Worm (Caenorhabditis elegans): ENCODE results near the gene Y55F3AM.5.

Y55F3AM.5 gene

DNA sequence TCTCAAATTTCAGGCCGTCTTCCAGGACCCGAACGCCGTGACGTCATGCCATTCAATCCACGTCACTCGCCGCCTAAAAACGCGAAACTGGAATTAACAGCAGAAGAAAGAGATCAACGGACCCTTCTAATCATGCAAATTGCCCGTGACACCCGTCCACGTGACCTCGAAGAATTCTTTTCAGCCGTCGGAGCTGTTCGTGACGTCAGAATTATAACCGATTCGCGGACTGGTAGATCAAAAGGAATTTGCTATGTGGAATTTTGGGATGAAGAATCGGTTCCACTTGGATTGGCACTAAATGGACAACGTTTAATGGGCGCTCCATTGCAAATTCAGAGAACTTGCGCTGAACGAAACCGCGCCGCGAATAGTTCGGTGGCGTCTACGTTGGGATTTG, 16.4 kb downstream of the Y55F3AM.5 start:
- no peak for TF ChIP-seq hlh-1 (tag; optimal IDR thresholded peaks at IDR 0.05)
- TF ChIP-seq nhr-76 (tag; optimal IDR thresholded peaks at IDR 0.05): no peak
- no peak for TF ChIP-seq mep-1 (tag; optimal IDR thresholded peaks at IDR 0.05)
- TF ChIP-seq nhr-12 (tag; optimal IDR thresholded peaks at IDR 0.05): no peak

DNA sequence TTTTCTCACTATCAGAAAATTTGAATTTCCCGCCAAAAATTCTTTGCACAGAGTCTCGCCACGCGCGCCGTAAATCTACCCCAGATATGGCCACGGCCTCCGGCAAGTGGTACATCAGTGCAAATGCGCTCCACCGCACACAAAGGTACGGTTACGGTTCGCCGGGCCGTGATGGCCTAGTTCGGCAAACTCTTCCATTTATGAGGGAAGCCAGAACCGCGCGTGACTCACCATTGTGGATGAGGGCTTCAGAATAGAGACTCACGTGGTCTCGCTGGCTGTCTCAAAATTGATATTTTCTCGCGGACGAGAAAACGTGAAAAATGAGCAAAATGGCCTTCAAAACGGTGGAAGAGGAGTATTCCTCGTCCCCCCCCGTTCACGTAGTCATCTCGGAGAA, 20.8 kb downstream of the Y55F3AM.5 start:
- no peak for TF ChIP-seq lin-13 (tag; optimal IDR thresholded peaks at IDR 0.05)
- no peak for TF ChIP-seq pha-4 (tag; optimal IDR thresholded peaks at IDR 0.05)

DNA sequence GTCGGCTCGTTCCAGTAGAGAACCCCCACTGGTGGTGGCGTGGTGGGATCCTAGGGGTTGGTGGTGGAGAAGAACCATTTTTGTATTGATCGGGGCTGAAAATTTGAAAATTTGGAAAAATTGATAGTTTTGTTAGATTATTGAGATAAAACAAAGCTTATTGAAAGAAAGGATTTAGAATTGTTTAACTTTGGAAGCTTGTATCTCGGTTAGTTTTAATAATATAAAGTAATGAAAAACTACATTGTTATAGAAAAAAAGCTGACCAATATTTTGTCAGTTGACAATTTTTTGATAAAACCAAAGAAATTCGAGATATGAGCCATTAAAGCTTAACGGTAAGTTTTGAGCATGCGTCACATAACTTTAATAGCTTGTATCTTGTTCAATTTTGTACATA, 30.9 kb downstream of the Y55F3AM.5 start, which contains the start of gene abhd-14:
Gene abhd-14, minus strand, starts transcription at position 101 of the 400 bp plus-strand sequence.
- TF ChIP-seq cnd-1 (tag; optimal IDR thresholded peaks at IDR 0.05) (no peak), mls-2 (tag; optimal IDR thresholded peaks at IDR 0.05) (no peak), unc-62 (GFP tag; optimal IDR thresholded peaks at IDR 0.05) (no peak), nhr-2 (tag; optimal IDR thresholded peaks at IDR 0.05) (no peak), unc-39 (tag; optimal IDR thresholded peaks at IDR 0.05) (no peak), hlh-1 (tag; optimal IDR thresholded peaks at IDR 0.05) (no peak), mab-5 (tag; optimal IDR thresholded peaks at IDR 0.05) (no peak), nhr-76 (tag; optimal IDR thresholded peaks at IDR 0.05) (no peak), drap-1 (GFP tag; optimal IDR thresholded peaks at IDR 0.05) (no peak), ztf-11 (tag; optimal IDR thresholded peaks at IDR 0.05) (no peak), zip-8 (tag; optimal IDR thresholded peaks at IDR 0.05) (no peak), sem-2 (GFP tag; optimal IDR thresholded peaks at IDR 0.05) (no peak), elt-3 (tag; optimal IDR thresholded peaks at IDR 0.05) (no peak), lsy-2 (tag; optimal IDR thresholded peaks at IDR 0.05) (no peak), nhr-28 (tag; optimal IDR thresholded peaks at IDR 0.05) (no peak), pha-4 (tag; optimal IDR thresholded peaks at IDR 0.05) (no peak), bed-3 (GFP tag; optimal IDR thresholded peaks at IDR 0.05) (no peak)

DNA sequence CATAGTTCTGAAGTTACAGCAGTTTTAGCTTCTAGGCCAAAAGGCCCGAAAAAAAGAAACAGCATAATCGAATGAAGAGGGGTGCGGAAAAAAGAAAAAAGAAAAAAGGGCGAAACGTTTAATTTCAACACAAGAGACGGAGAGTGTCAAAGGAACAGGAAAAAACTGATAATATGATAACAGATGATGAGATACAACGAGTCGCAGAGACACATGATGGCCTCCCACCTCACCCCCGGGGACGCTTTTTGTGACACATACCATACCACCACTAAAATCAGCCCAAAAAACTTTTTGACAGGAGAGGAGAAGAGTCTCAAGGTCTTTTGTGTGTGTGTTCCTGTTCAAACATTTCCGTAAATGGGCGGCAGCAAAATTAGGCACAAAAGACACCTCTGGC, 36.1 kb downstream of the Y55F3AM.5 start:
- TF ChIP-seq pha-4 (tag; optimal IDR thresholded peaks at IDR 0.05) (no peak), sptf-1 (tag; optimal IDR thresholded peaks at IDR 0.05) (no peak), cnd-1 (tag; optimal IDR thresholded peaks at IDR 0.05) (no peak), zip-8 (tag; optimal IDR thresholded peaks at IDR 0.05) (no peak), ham-2 (GFP tag; optimal IDR thresholded peaks at IDR 0.05) (no peak), elt-1 (tag; optimal IDR thresholded peaks at IDR 0.05; ENCODE audit: borderline replicate concordance, insufficient read depth) (no peak), nhr-237 (tag; optimal IDR thresholded peaks at IDR 0.05) (no peak), ztf-11 (tag; optimal IDR thresholded peaks at IDR 0.05) (no peak), blmp-1 (tag; optimal IDR thresholded peaks at IDR 0.05) (no peak), flh-1 (GFP tag; optimal IDR thresholded peaks at IDR 0.05) (no peak), hlh-1 (tag; optimal IDR thresholded peaks at IDR 0.05) (no peak), lin-13 (tag; optimal IDR thresholded peaks at IDR 0.05) (no peak), elt-3 (tag; optimal IDR thresholded peaks at IDR 0.05) (no peak), nhr-12 (tag; optimal IDR thresholded peaks at IDR 0.05) (no peak), ceh-43 (GFP tag; optimal IDR thresholded peaks at IDR 0.05) (no peak), drap-1 (GFP tag; optimal IDR thresholded peaks at IDR 0.05) (no peak), snpc-4 (tag; optimal IDR thresholded peaks at IDR 0.05) (no peak), bed-3 (GFP tag; optimal IDR thresholded peaks at IDR 0.05) (no peak), mab-5 (tag; optimal IDR thresholded peaks at IDR 0.05) (no peak)

DNA sequence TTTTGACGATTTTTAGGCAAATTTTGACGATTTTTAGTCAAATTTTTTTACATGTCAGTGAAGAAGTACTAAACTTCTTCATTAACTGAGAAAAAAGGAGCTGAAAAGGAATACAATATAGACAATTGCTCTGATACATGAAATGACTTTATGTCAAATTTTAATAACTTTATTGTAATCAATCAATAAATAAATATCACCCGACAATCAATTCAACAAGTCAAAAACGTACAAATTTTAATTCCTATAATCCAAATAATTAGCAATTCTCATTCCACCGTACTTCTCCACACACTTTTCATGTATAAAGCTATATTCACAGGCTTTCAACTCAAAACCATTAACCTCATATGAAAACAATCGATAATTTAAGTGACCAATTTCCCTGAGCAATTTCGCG, 39.5 kb downstream of the Y55F3AM.5 start:
- TF ChIP-seq sptf-1 (tag; optimal IDR thresholded peaks at IDR 0.05): no peak
- no peak for TF ChIP-seq ceh-83 (GFP tag; optimal IDR thresholded peaks at IDR 0.05)
- TF ChIP-seq ceh-43 (GFP tag; optimal IDR thresholded peaks at IDR 0.05): no peak
- no peak for TF ChIP-seq unc-120 (tag; optimal IDR thresholded peaks at IDR 0.05; ENCODE audit: poor library complexity, severe bottlenecking)
- no peak for TF ChIP-seq ham-2 (GFP tag; optimal IDR thresholded peaks at IDR 0.05)
- no peak for TF ChIP-seq tbx-8 (GFP tag; optimal IDR thresholded peaks at IDR 0.05)
- no peak for TF ChIP-seq nhr-12 (tag; optimal IDR thresholded peaks at IDR 0.05)
- no peak for TF ChIP-seq flh-1 (GFP tag; optimal IDR thresholded peaks at IDR 0.05)
- TF ChIP-seq lin-13 (tag; optimal IDR thresholded peaks at IDR 0.05): no peak
- no peak for TF ChIP-seq snpc-4 (tag; optimal IDR thresholded peaks at IDR 0.05)
- TF ChIP-seq cnd-1 (tag; optimal IDR thresholded peaks at IDR 0.05): no peak
- no peak for TF ChIP-seq bed-3 (GFP tag; optimal IDR thresholded peaks at IDR 0.05)
- no peak for TF ChIP-seq lsy-2 (tag; optimal IDR thresholded peaks at IDR 0.05)
- no peak for TF ChIP-seq mep-1 (tag; optimal IDR thresholded peaks at IDR 0.05)
- TF ChIP-seq ceh-39 (tag; optimal IDR thresholded peaks at IDR 0.05): no peak
- no peak for TF ChIP-seq pha-4 (tag; optimal IDR thresholded peaks at IDR 0.05)
- no peak for TF ChIP-seq blmp-1 (tag; optimal IDR thresholded peaks at IDR 0.05)
